Worm (Caenorhabditis elegans) whole organism, L4 larva: ENCODE results near the gene sri-21.

Source experiments
- D1046.2 ChIP-seq: fragments of 200-800 bp; sonication (Bioruptor generic); IDR thresholded peaks from 2 replicates; pipeline ENCODE4 v1.3.6; 2022; ENCODE audit warnings: missing genetic modification characterization, missing compliant biosample characterization
- F26F4.8 ChIP-seq: fragments of 200-800 bp; sonication (Bioruptor generic); conservative IDR thresholded peaks from 2 replicates; pipeline ENCODE4 v1.3.6; 2022; ENCODE audit warnings: missing genetic modification characterization, missing compliant biosample characterization
- F37D6.2 ChIP-seq: sonication (generic microtip); optimal IDR thresholded peaks from 2 replicates; lab custom pipeline; 2016; ENCODE audit warnings: mild to moderate bottlenecking, missing genetic modification characterization, missing compliant biosample characterization
- F49E8.2 ChIP-seq: sonication (generic microtip); optimal IDR thresholded peaks from 2 replicates; lab custom pipeline; 2016; ENCODE audit warnings: missing compliant biosample characterization, mild to moderate bottlenecking, missing genetic modification characterization, borderline replicate concordance
- Y48G9A.11 ChIP-seq: fragments of 200-800 bp; sonication (Bioruptor generic); IDR thresholded peaks from 2 replicates; pipeline ENCODE4 v1.3.6; 2022; ENCODE audit warnings: missing genetic modification reagents, missing genetic modification characterization, missing compliant biosample characterization
- Y75B8A.6 ChIP-seq: fragments of 200-800 bp; sonication (Bioruptor generic); IDR thresholded peaks from 2 replicates; pipeline ENCODE4 v1.3.6; 2022; ENCODE audit warnings: missing genetic modification reagents, missing genetic modification characterization, missing compliant biosample characterization
- arid-1 ChIP-seq: fragments of 200-800 bp; sonication (Bioruptor generic); conservative IDR thresholded peaks from 2 replicates; pipeline ENCODE4 v1.3.6; 2022; ENCODE audit warnings: missing genetic modification reagents, missing genetic modification characterization, missing compliant biosample characterization
- ceh-20 ChIP-seq: fragments of 200-800 bp; sonication (Bioruptor generic); IDR thresholded peaks from 2 replicates; pipeline ENCODE4 v1.3.6; 2022; ENCODE audit warnings: missing genetic modification reagents, missing genetic modification characterization, missing compliant biosample characterization
- ceh-44 ChIP-seq: fragments of 200-800 bp; sonication (Bioruptor generic); IDR thresholded peaks from 2 replicates; pipeline ENCODE4 v1.3.6; 2022; ENCODE audit warnings: missing genetic modification reagents, missing genetic modification characterization, missing compliant biosample characterization
- ceh-82 ChIP-seq: sonication (generic microtip); optimal IDR thresholded peaks from 2 replicates; lab custom pipeline; 2017; ENCODE audit warnings: missing biosample characterization, missing genetic modification characterization
- ces-1 ChIP-seq: fragments of 150-350 bp; sonication (generic microtip); optimal IDR thresholded peaks from 4 replicates; lab custom pipeline; 2014; ENCODE audit warnings: missing biosample characterization, missing genetic modification reagents, missing genetic modification characterization
- ctbp-1 ChIP-seq: fragments of 200-800 bp; sonication (Bioruptor generic); IDR thresholded peaks from 2 replicates; pipeline ENCODE4 v1.3.6; 2022; ENCODE audit warnings: missing genetic modification reagents, missing genetic modification characterization, missing compliant biosample characterization
- daf-12 ChIP-seq: fragments of 150-350 bp; optimal IDR thresholded peaks from 2 replicates; lab custom pipeline; 2014; ENCODE audit warnings: missing biosample characterization, missing genetic modification reagents, missing genetic modification characterization
- daf-16 ChIP-seq, 3 experiments: sonication (generic microtip); optimal IDR thresholded peaks; 2 replicates each; lab custom pipeline; 2016 to 2017; ENCODE audit warnings: missing genetic modification characterization in 3 of 3, missing genetic modification reagents in 3 of 3, mild to moderate bottlenecking in 2 of 3, missing compliant biosample characterization in 2 of 3, missing biosample characterization in 1 of 3, moderate library complexity in 1 of 3
- daf-19 ChIP-seq: fragments of 200-800 bp; sonication (Bioruptor generic); conservative IDR thresholded peaks from 2 replicates; pipeline ENCODE4 v1.3.6; 2022; ENCODE audit warnings: missing genetic modification characterization, missing compliant biosample characterization
- daf-8 ChIP-seq: fragments of 200-800 bp; sonication (Bioruptor generic); IDR thresholded peaks from 2 replicates; pipeline ENCODE4 v1.3.6; 2022; ENCODE audit warnings: missing genetic modification characterization, missing compliant biosample characterization
- dmd-8 ChIP-seq: fragments of 200-800 bp; sonication (Bioruptor generic); IDR thresholded peaks from 2 replicates; pipeline ENCODE4 v1.3.6; 2022; ENCODE audit warnings: missing genetic modification characterization, missing compliant biosample characterization
- dpl-1 ChIP-seq: fragments of 150-350 bp; optimal IDR thresholded peaks from 2 replicates; lab custom pipeline; 2014; ENCODE audit warnings: missing biosample characterization, missing genetic modification reagents, missing genetic modification characterization
- dve-1 ChIP-seq: sonication (generic microtip); optimal IDR thresholded peaks from 2 replicates; lab custom pipeline; 2017; ENCODE audit warnings: antibody characterized with exemption, mild to moderate bottlenecking, missing genetic modification characterization, missing compliant biosample characterization; ENCODE audit not compliant: insufficient read depth
- egl-43 ChIP-seq: fragments of 200-800 bp; sonication (Bioruptor generic); IDR thresholded peaks from 2 replicates; pipeline ENCODE4 v1.3.6; 2022; ENCODE audit warnings: missing genetic modification reagents, missing genetic modification characterization, missing compliant biosample characterization
- gei-8 ChIP-seq: fragments of 200-800 bp; sonication (Bioruptor generic); optimal IDR thresholded peaks from 2 replicates; lab custom pipeline; 2018; ENCODE audit warnings: mild to moderate bottlenecking, missing genetic modification characterization, missing compliant biosample characterization
- hif-1 ChIP-seq, 2 experiments: sonication (generic microtip); optimal IDR thresholded peaks; 2 replicates each; lab custom pipeline; 2016 to 2017; ENCODE audit warnings: missing compliant biosample characterization in 2 of 2, missing genetic modification characterization in 2 of 2, missing genetic modification reagents in 2 of 2, missing genotype in 2 of 2, mild to moderate bottlenecking in 1 of 2
- hlh-11 ChIP-seq: fragments of 200-800 bp; sonication (Bioruptor generic); optimal IDR thresholded peaks from 2 replicates; lab custom pipeline; 2018; ENCODE audit warnings: mild to moderate bottlenecking, missing genetic modification characterization, missing compliant biosample characterization
- hmg-1.1 ChIP-seq: fragments of 200-800 bp; sonication (Bioruptor generic); IDR thresholded peaks from 2 replicates; pipeline ENCODE4 v1.3.6; 2022; ENCODE audit warnings: missing genetic modification reagents, missing genetic modification characterization, missing compliant biosample characterization
- lim-7 ChIP-seq: fragments of 200-800 bp; sonication (Bioruptor generic); IDR thresholded peaks from 2 replicates; pipeline ENCODE4 v1.3.6; 2022; ENCODE audit warnings: missing genetic modification characterization, missing compliant biosample characterization
- lin-1 ChIP-seq: fragments of 200-800 bp; sonication (Bioruptor generic); IDR thresholded peaks from 2 replicates; pipeline ENCODE4 v1.3.6; 2022; ENCODE audit warnings: missing genetic modification reagents, missing genetic modification characterization, missing compliant biosample characterization
- lin-13 ChIP-seq: fragments of 150-350 bp; optimal IDR thresholded peaks from 2 replicates; lab custom pipeline; 2014; ENCODE audit warnings: missing biosample characterization, missing genetic modification reagents, missing genetic modification characterization
- lin-38 ChIP-seq: fragments of 200-800 bp; sonication (Bioruptor generic); IDR thresholded peaks from 2 replicates; pipeline ENCODE4 v1.3.6; 2022; ENCODE audit warnings: missing genetic modification reagents, missing genetic modification characterization, missing compliant biosample characterization
- madf-5 ChIP-seq, 2 experiments: fragments of 200-800 bp; sonication (Bioruptor generic); IDR thresholded peaks; 2 replicates each; pipeline ENCODE4 v1.3.6; 2022; ENCODE audit warnings: missing compliant biosample characterization in 2 of 2, missing genetic modification characterization in 2 of 2
- mep-1 ChIP-seq: fragments of 150-350 bp; sonication (generic microtip); optimal IDR thresholded peaks from 3 replicates; lab custom pipeline; 2014; ENCODE audit warnings: missing biosample characterization, missing genetic modification characterization
- mes-2 ChIP-seq: sonication (generic microtip); optimal IDR thresholded peaks from 2 replicates; lab custom pipeline; 2016; ENCODE audit warnings: missing genotype, mild to moderate bottlenecking, missing genetic modification characterization, missing compliant biosample characterization; ENCODE audit not compliant: poor library complexity, severe bottlenecking
- mxl-2 ChIP-seq: fragments of 200-800 bp; sonication (Bioruptor generic); conservative IDR thresholded peaks from 2 replicates; pipeline ENCODE4 v1.3.6; 2022; ENCODE audit warnings: missing genetic modification reagents, missing genetic modification characterization, missing compliant biosample characterization
- nhr-10 ChIP-seq: fragments of 150-350 bp; optimal IDR thresholded peaks from 2 replicates; lab custom pipeline; 2014; ENCODE audit warnings: missing biosample characterization, missing genetic modification characterization
- nhr-102 ChIP-seq: sonication (generic microtip); optimal IDR thresholded peaks from 2 replicates; lab custom pipeline; 2016; ENCODE audit warnings: mild to moderate bottlenecking, missing genetic modification characterization, moderate library complexity, missing compliant biosample characterization
- nhr-111 ChIP-seq: fragments of 200-800 bp; sonication (Bioruptor generic); optimal IDR thresholded peaks from 2 replicates; lab custom pipeline; 2018; ENCODE audit warnings: mild to moderate bottlenecking, missing genetic modification characterization, missing compliant biosample characterization
- nhr-42 ChIP-seq: fragments of 200-800 bp; sonication (Bioruptor generic); IDR thresholded peaks from 2 replicates; pipeline ENCODE4 v1.3.6; 2022; ENCODE audit warnings: missing genetic modification characterization, missing compliant biosample characterization
- nhr-48 ChIP-seq: sonication (generic microtip); optimal IDR thresholded peaks from 2 replicates; lab custom pipeline; 2016; ENCODE audit warnings: mild to moderate bottlenecking, missing genetic modification characterization, missing compliant biosample characterization
- nhr-76 ChIP-seq: fragments of 150-350 bp; optimal IDR thresholded peaks from 2 replicates; lab custom pipeline; 2014; ENCODE audit warnings: missing biosample characterization, missing genetic modification characterization
- nhr-77 ChIP-seq: fragments of 150-350 bp; optimal IDR thresholded peaks from 2 replicates; lab custom pipeline; 2014; ENCODE audit warnings: missing biosample characterization, missing genetic modification characterization
- pha-4 ChIP-seq, 2 experiments: fragments of 150-350 bp in 1 of 2; fragments of 200-800 bp in 1 of 2; sonication (Bioruptor generic) in 1 of 2; IDR thresholded peaks in 1 of 2; optimal IDR thresholded peaks in 1 of 2; 2 replicates each; pipeline versions ENCODE4 v1.3.6 to Lab custom; 2014 to 2022; ENCODE audit warnings: missing genetic modification characterization in 2 of 2, missing genetic modification reagents in 2 of 2, missing biosample characterization in 1 of 2, missing compliant biosample characterization in 1 of 2
- php-3 ChIP-seq: fragments of 200-800 bp; sonication (Bioruptor generic); IDR thresholded peaks from 2 replicates; pipeline ENCODE4 v1.3.6; 2022; ENCODE audit warnings: missing genetic modification reagents, missing genetic modification characterization, missing compliant biosample characterization
- skn-1 ChIP-seq: fragments of 150-350 bp; optimal IDR thresholded peaks from 2 replicates; lab custom pipeline; 2014; ENCODE audit warnings: missing biosample characterization, missing genetic modification characterization
- snpc-1.2 ChIP-seq: fragments of 200-800 bp; sonication (Bioruptor generic); IDR thresholded peaks from 2 replicates; pipeline ENCODE4 v1.3.6; 2022; ENCODE audit warnings: missing genetic modification reagents, missing genetic modification characterization, missing compliant biosample characterization
- snpc-4 ChIP-seq: fragments of 150-350 bp; optimal IDR thresholded peaks from 2 replicates; lab custom pipeline; 2014; ENCODE audit warnings: missing biosample characterization, missing genetic modification characterization
- tra-1 ChIP-seq: fragments of 200-800 bp; sonication (Bioruptor generic); IDR thresholded peaks from 2 replicates; pipeline ENCODE4 v1.3.6; 2022; ENCODE audit warnings: missing genetic modification reagents, missing genetic modification characterization, missing compliant biosample characterization
- unc-130 ChIP-seq: sonication (generic microtip); optimal IDR thresholded peaks from 2 replicates; lab custom pipeline; 2016; ENCODE audit warnings: missing genetic modification reagents, missing genetic modification characterization, missing compliant biosample characterization
- unc-39 ChIP-seq: sonication (generic microtip); optimal IDR thresholded peaks from 2 replicates; lab custom pipeline; 2017; ENCODE audit warnings: missing biosample characterization, missing genetic modification characterization
- vab-7 ChIP-seq: fragments of 200-800 bp; sonication (Bioruptor generic); IDR thresholded peaks from 2 replicates; pipeline ENCODE4 v1.3.6; 2022; ENCODE audit warnings: missing genetic modification reagents, missing genetic modification characterization, missing compliant biosample characterization

Gene sri-21

DNA sequence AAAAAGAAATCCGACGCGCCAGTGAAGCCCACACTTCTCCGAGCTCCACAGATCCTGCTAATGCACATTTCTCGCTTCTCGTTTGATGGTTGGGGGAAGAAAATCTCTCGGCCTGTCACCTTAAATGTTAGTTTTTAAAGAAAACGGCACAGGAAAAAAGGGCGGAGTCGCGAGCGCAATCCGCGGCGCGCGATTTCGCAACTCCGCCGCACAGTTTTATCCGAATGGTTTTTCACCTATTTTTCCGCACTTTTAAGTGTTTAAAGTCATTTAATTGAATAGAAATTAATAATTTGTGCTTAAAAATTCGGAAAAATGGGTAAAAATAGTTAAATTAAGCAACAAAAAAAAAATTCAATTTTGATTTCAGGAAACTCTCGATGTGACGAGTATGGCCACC, 38.0 kb downstream of the sri-21 start (continued):
- TF ChIP-seq snpc-1.2 (GFP tag; lab: Robert Waterston, UW) (no peak), nhr-76 (no peak), F37D6.2 (tag; lab: Kevin White, UChicago) (no peak), Y75B8A.6 (GFP tag; lab: Robert Waterston, UW) (no peak), nhr-48 (tag; lab: Kevin White, UChicago) (no peak), dmd-8 (GFP tag; lab: Robert Waterston, UW) (no peak), Y48G9A.11 (GFP tag; lab: Robert Waterston, UW) (0 out of 2 replicates have a peak, but pooled peaks have one; percentile 22), dve-1 (peak; percentile 23), tra-1 (GFP tag; lab: Robert Waterston, UW) (no peak), mep-1 (peak; percentile 38), unc-130 (GFP tag; lab: Kevin White, UChicago) (no peak), hif-1 (tag; optimal IDR thresholded peaks at IDR 0.05; lab: Kevin White, UChicago) (peak in 1 of 2 experiments; percentile 39), nhr-102 (tag; lab: Kevin White, UChicago) (no peak), daf-19 (GFP tag; lab: Robert Waterston, UW) (no peak), daf-8 (GFP tag; lab: Robert Waterston, UW) (no peak), arid-1 (GFP tag; lab: Robert Waterston, UW) (no peak), nhr-111 (no peak), hlh-11 (no peak), skn-1 (tag; lab: Kevin White, UChicago) (no peak), dpl-1 (GFP tag; lab: Kevin White, UChicago) (peak; percentile 27), snpc-4 (tag; lab: Kevin White, UChicago) (no peak), nhr-77 (tag; lab: Kevin White, UChicago) (no peak), nhr-10 (tag; lab: Kevin White, UChicago) (no peak), unc-39 (tag; lab: Kevin White, UChicago) (no peak)

DNA sequence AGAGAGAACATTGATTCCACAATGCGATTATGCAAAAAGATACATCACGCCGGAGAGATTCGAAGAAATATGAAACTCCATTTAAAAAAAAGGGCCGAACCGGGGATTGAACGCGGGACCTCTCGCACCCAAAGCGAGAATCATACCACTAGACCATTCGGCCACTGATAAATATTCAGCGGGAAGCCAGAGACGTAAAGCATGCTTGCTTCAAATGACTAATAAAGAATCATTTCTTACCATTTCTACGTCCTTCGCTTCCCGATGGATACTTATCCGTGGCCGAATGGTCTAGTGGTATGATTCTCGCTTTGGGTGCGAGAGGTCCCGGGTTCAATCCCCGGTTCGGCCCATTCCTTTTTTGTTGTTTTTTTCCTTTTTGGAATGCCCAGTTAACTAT, 38.6 kb downstream of the sri-21 start:
- TF ChIP-seq ctbp-1 (0 out of 2 replicates have a peak, but pooled peaks have one; percentile 41), lin-38 (GFP tag; lab: Robert Waterston, UW) (peak; percentile 64), madf-5 (GFP tag; IDR thresholded peaks at IDR 0.05; lab: Robert Waterston, UW) (peak in 1 of 2 experiments; percentile 63; a peak in 1 of 4 replicates), F26F4.8 (peak; percentile 48; the same call in 1 of the 2 replicates), D1046.2 (0 out of 2 replicates have a peak, but pooled peaks have one; percentile 42), daf-12 (no peak), lim-7 (GFP tag; lab: Robert Waterston, UW) (peak; percentile 75), lin-13 (peak; percentile 42), hmg-1.1 (peak; percentile 44; the same call in 1 of the 2 replicates), F49E8.2 (no peak), php-3 (GFP tag; lab: Robert Waterston, UW) (0 out of 2 replicates have a peak, but pooled peaks have one; percentile 17), vab-7 (GFP tag; lab: Robert Waterston, UW) (peak; percentile 58; the same call in 1 of the 2 replicates), ces-1 (GFP tag; lab: Kevin White, UChicago) (no peak), tra-1 (GFP tag; lab: Robert Waterston, UW) (peak; percentile 55; the same call in 1 of the 2 replicates), ceh-44 (0 out of 2 replicates have a peak, but pooled peaks have one; percentile 7), lin-1 (GFP tag; lab: Robert Waterston, UW) (peak; percentile 51), pha-4 (GFP tag; IDR thresholded peaks at IDR 0.05; lab: Robert Waterston, UW) (no peak), pha-4 (tag; optimal IDR thresholded peaks at IDR 0.05; lab: Kevin White, UChicago) (no peak), mxl-2 (0 out of 2 replicates have a peak, but pooled peaks have one; percentile 49), egl-43 (peak; percentile 81), daf-16 (GFP tag; optimal IDR thresholded peaks at IDR 0.05; lab: Kevin White, UChicago) (peak in 1 of 2 experiments; percentile 17), daf-16 (tag; optimal IDR thresholded peaks at IDR 0.05; lab: Kevin White, UChicago) (peak; percentile 45), mes-2 (tag; lab: Kevin White, UChicago) (peak; percentile 35), dmd-8 (GFP tag; lab: Robert Waterston, UW) (peak; percentile 84), gei-8 (GFP tag; lab: Kevin White, UChicago) (no peak), ceh-82 (no peak), nhr-76 (no peak), nhr-42 (GFP tag; lab: Robert Waterston, UW) (0 out of 2 replicates have a peak, but pooled peaks have one; percentile 24), ceh-20 (GFP tag; lab: Robert Waterston, UW) (peak; percentile 54; the same call in 1 of the 2 replicates)
